Fruit fly (Drosophila melanogaster) S2 (cell line): Measurements from ENCODE around the gene CG11601.

Experiments used
- CG8478 ChIP-seq: fragments of >200 bp; optimal IDR thresholded peaks from 2 replicates; lab custom pipeline; 2018
- CTCF ChIP-seq, 2 experiments: fragments of >200 bp; optimal IDR thresholded peaks; 2 replicates each; lab custom pipeline; 2018

dm6 chr2L:267441-268089, 15.5 kb downstream of the CG11601 start, which contains the start of gene CG17075:
- TF ChIP-seq CTCF (optimal IDR thresholded peaks at IDR 0.05; lab: Kevin White, UChicago), result no peak
- no peak for TF ChIP-seq CG8478 (lab: Kevin White, UChicago)
